Fruit fly (Drosophila melanogaster) whole organism, prepupa: Measurements from ENCODE around the gene CG17470.

Source experiments
- CG10669 ChIP-seq: fragments of 200-800 bp; sonication (Bioruptor generic); optimal IDR thresholded peaks from 3 replicates; lab custom pipeline; 2018; ENCODE audit warnings: missing biosample characterization, mild to moderate bottlenecking, missing genetic modification characterization, moderate library complexity
- CG6276 ChIP-seq: fragments of 200-800 bp; sonication (Bioruptor generic); optimal IDR thresholded peaks from 2 replicates; lab custom pipeline; 2017; ENCODE audit warnings: missing biosample characterization, mild to moderate bottlenecking, missing genetic modification characterization
- CG6792 ChIP-seq: fragments of 200-800 bp; sonication (Bioruptor generic); optimal IDR thresholded peaks from 3 replicates; lab custom pipeline; 2016; ENCODE audit warnings: missing biosample characterization, missing genetic modification characterization
- CG8319 ChIP-seq: fragments of 200-800 bp; sonication (Bioruptor generic); optimal IDR thresholded peaks from 3 replicates; lab custom pipeline; 2016; ENCODE audit warnings: missing biosample characterization, missing genetic modification characterization
- Eip93F ChIP-seq: fragments of 200-800 bp; sonication (Bioruptor generic); optimal IDR thresholded peaks from 2 replicates; lab custom pipeline; 2016; ENCODE audit warnings: missing biosample characterization, mild to moderate bottlenecking, missing genetic modification characterization
- Hr39 ChIP-seq: fragments of 200-800 bp; sonication (Bioruptor generic); optimal IDR thresholded peaks from 2 replicates; lab custom pipeline; 2016; ENCODE audit warnings: missing biosample characterization, missing genetic modification characterization
- Lpt ChIP-seq: fragments of 200-800 bp; sonication (Bioruptor generic); optimal IDR thresholded peaks from 3 replicates; lab custom pipeline; 2016; ENCODE audit warnings: missing biosample characterization, missing genetic modification characterization
- Met ChIP-seq: fragments of 200-800 bp; sonication (Bioruptor generic); optimal IDR thresholded peaks from 3 replicates; lab custom pipeline; 2016; ENCODE audit warnings: missing biosample characterization, missing genetic modification characterization
- OdsH ChIP-seq: fragments of 200-800 bp; sonication (Bioruptor generic); optimal IDR thresholded peaks from 3 replicates; lab custom pipeline; 2016; ENCODE audit warnings: missing biosample characterization, missing genetic modification characterization
- fkh ChIP-seq: fragments of 200-800 bp; sonication (Bioruptor generic); optimal IDR thresholded peaks from 3 replicates; lab custom pipeline; 2017; ENCODE audit warnings: missing biosample characterization, mild to moderate bottlenecking, missing genetic modification characterization, moderate library complexity

DNA sequence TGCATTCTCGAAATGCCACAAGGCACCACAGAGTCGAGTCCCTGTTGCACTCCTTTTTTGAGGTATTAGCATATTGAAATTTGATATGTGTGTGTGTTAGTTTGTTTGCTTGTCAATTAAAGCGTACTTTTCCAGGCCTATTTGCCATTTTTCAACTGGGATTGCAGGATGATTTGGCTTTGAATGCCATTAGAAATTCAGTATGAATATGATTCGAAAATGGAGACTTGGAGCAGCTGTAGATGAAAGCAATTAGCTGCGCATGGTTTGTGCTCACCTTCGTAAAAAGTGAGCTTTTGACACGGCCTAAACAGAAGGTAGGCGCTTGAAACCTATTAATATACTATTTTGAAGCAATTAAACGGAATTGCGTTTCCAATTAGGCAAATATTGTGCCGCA, 38.9 kb downstream of the CG17470 start, which contains the start of gene CG31677:
- TF ChIP-seq CG6792 (no peak), Lpt (GFP tag; lab: Kevin White, UChicago) (no peak), Eip93F (no peak), OdsH (no peak), Met (GFP tag; lab: Kevin White, UChicago) (no peak), Hr39 (GFP tag; lab: Kevin White, UChicago) (no peak), CG6276 (GFP tag; lab: Kevin White, UChicago) (no peak), CG10669 (GFP tag; lab: Kevin White, UChicago) (no peak), CG8319 (GFP tag; lab: Kevin White, UChicago) (no peak), fkh (no peak)
